Fruit fly (Drosophila melanogaster): ENCODE results near the gene CG13907.

CG13907 gene

dm6 chr3L:908508-909162 lies 26.8 kb upstream of the CG13907 start, which contains the start of gene nerfin-1 (continued):
- TF ChIP-seq CG32532 (GFP tag; IDR thresholded peaks at IDR 0.05) (no peak), sr (GFP tag; IDR thresholded peaks at IDR 0.05) (no peak), CG30431 (GFP tag; optimal IDR thresholded peaks at IDR 0.05) (peak; percentile 13), CG1233 (GFP tag; optimal IDR thresholded peaks at IDR 0.05) (peak; percentile 15), Atf3 (GFP tag; optimal IDR thresholded peaks at IDR 0.05) (no peak), CG11696 (GFP tag; IDR thresholded peaks at IDR 0.05) (no peak), Fer1 (GFP tag; optimal IDR thresholded peaks at IDR 0.05) (no peak), Trl (optimal IDR thresholded peaks at IDR 0.05) (no peak), Trl (GFP tag; optimal IDR thresholded peaks at IDR 0.05) (no peak), CG2712 (tag; optimal IDR thresholded peaks at IDR 0.05) (peak; percentile 19), CG18011 (GFP tag; optimal IDR thresholded peaks at IDR 0.05) (no peak), da (GFP tag; optimal IDR thresholded peaks at IDR 0.05) (no peak), crc (GFP tag; optimal IDR thresholded peaks at IDR 0.05) (no peak), CG2678 (tag; optimal IDR thresholded peaks at IDR 0.05) (peak; percentile 58), CG12769 (tag; optimal IDR thresholded peaks at IDR 0.05) (no peak), CG7928 (GFP tag; optimal IDR thresholded peaks at IDR 0.05) (no peak), Nf-YA (GFP tag; IDR thresholded peaks at IDR 0.05) (no peak), Usf (GFP tag; optimal IDR thresholded peaks at IDR 0.05) (peak; percentile 16), jumu (GFP tag; optimal IDR thresholded peaks at IDR 0.05) (peak; percentile 10), CG9876 (GFP tag; optimal IDR thresholded peaks at IDR 0.05) (no peak), CoRest (tag; optimal IDR thresholded peaks at IDR 0.05) (peak; percentile 48), CrebB (tag; optimal IDR thresholded peaks at IDR 0.05) (no peak), Ssrp (tag; optimal IDR thresholded peaks at IDR 0.05) (peak; percentile 44), cg (GFP tag; optimal IDR thresholded peaks at IDR 0.05) (peak; percentile 61), btn (GFP tag; optimal IDR thresholded peaks at IDR 0.05) (no peak), GATAe (GFP tag; conservative IDR thresholded peaks at IDR 0.05) (no peak), hkb (optimal IDR thresholded peaks at IDR 0.05) (no peak), hkb (GFP tag; IDR thresholded peaks at IDR 0.05) (no peak), CG7556 (GFP tag; optimal IDR thresholded peaks at IDR 0.05) (peak; percentile 66), CG1603 (tag; optimal IDR thresholded peaks at IDR 0.05) (peak; percentile 12), CG15073 (GFP tag; optimal IDR thresholded peaks at IDR 0.05) (no peak), Asciz (GFP tag; optimal IDR thresholded peaks at IDR 0.05) (no peak), Hr51 (GFP tag; optimal IDR thresholded peaks at IDR 0.05) (no peak), pita (GFP tag; optimal IDR thresholded peaks at IDR 0.05) (no peak), Oli (tag; optimal IDR thresholded peaks at IDR 0.05) (peak; percentile 49), tap (tag; optimal IDR thresholded peaks at IDR 0.05) (no peak), gcm2 (GFP tag; optimal IDR thresholded peaks at IDR 0.05) (no peak), danr (GFP tag; IDR thresholded peaks at IDR 0.05) (no peak), abd-A (tag; optimal IDR thresholded peaks at IDR 0.05) (no peak), Antp (GFP tag; optimal IDR thresholded peaks at IDR 0.05) (peak; percentile 26), pros (GFP tag; optimal IDR thresholded peaks at IDR 0.05) (peak; percentile 95), ttk (GFP tag; IDR thresholded peaks at IDR 0.05) (no peak), HLH54F (GFP tag; optimal IDR thresholded peaks at IDR 0.05) (no peak), mirr (GFP tag; optimal IDR thresholded peaks at IDR 0.05) (no peak), CG3065 (GFP tag; optimal IDR thresholded peaks at IDR 0.05) (no peak), CG18764 (GFP tag; optimal IDR thresholded peaks at IDR 0.05) (no peak), p53 (GFP tag; optimal IDR thresholded peaks at IDR 0.05) (no peak), ken (GFP tag; IDR thresholded peaks at IDR 0.05) (no peak), sd (tag; optimal IDR thresholded peaks at IDR 0.05) (no peak), sens (GFP tag) (peak; percentile 78), HmgD (GFP tag; optimal IDR thresholded peaks at IDR 0.05) (no peak), dan (GFP tag; IDR thresholded peaks at IDR 0.05) (no peak)
